Fruit fly (Drosophila melanogaster): ENCODE results near the gene CG15772.

- TF ChIP-seq h (optimal IDR thresholded peaks at IDR 0.05) (no peak), Sin3A (optimal IDR thresholded peaks at IDR 0.05) (no peak), psq (optimal IDR thresholded peaks at IDR 0.05) (no peak)
These were observed 14.9 kb upstream of the CG15772 start for dm6 chrX:5737157-5737556.
